Worm (Caenorhabditis elegans) whole organism, L1 larva: ENCODE measurements around the gene F45D3.4.

Experiments used
- ama-1 ChIP-seq: fragments of 150-350 bp; optimal IDR thresholded peaks from 2 replicates; lab custom pipeline; 2014
- ces-1 ChIP-seq: fragments of 150-350 bp; optimal IDR thresholded peaks from 2 replicates; lab custom pipeline; 2014; ENCODE audit warnings: missing biosample characterization, missing genetic modification reagents, missing genetic modification characterization
- egl-13 ChIP-seq: sonication (generic microtip); optimal IDR thresholded peaks from 2 replicates; lab custom pipeline; 2016; ENCODE audit warnings: missing genotype, missing genetic modification reagents, missing genetic modification characterization, missing compliant biosample characterization
- lin-13 ChIP-seq: fragments of 150-350 bp; optimal IDR thresholded peaks from 2 replicates; lab custom pipeline; 2014; ENCODE audit warnings: missing biosample characterization, missing genetic modification reagents, missing genetic modification characterization
- unc-30 ChIP-seq: sonication (generic microtip); optimal IDR thresholded peaks from 2 replicates; lab custom pipeline; 2017; ENCODE audit warnings: missing biosample characterization, missing genetic modification characterization
- unc-86 ChIP-seq: sonication (generic microtip); optimal IDR thresholded peaks from 2 replicates; lab custom pipeline; 2016; ENCODE audit warnings: missing genetic modification characterization, missing compliant biosample characterization
- unc-98 ChIP-seq: fragments of 200-800 bp; sonication (Bioruptor generic); IDR thresholded peaks from 2 replicates; pipeline ENCODE4 v1.3.6; 2022; ENCODE audit warnings: missing genetic modification characterization, missing compliant biosample characterization
- vab-15 ChIP-seq: sonication (generic microtip); optimal IDR thresholded peaks from 2 replicates; lab custom pipeline; 2017; ENCODE audit warnings: missing genotype, mild to moderate bottlenecking, missing genetic modification characterization, missing compliant biosample characterization
- ztf-11 ChIP-seq, 2 experiments: sonication (generic microtip); optimal IDR thresholded peaks; 2 replicates each; lab custom pipeline; 2016 to 2017; ENCODE audit warnings: missing genetic modification characterization in 2 of 2, missing biosample characterization in 1 of 2, missing compliant biosample characterization in 1 of 2
- ztf-4 ChIP-seq: fragments of 150-350 bp; optimal IDR thresholded peaks from 2 replicates; lab custom pipeline; 2014; ENCODE audit warnings: missing biosample characterization, missing genetic modification characterization

DNA sequence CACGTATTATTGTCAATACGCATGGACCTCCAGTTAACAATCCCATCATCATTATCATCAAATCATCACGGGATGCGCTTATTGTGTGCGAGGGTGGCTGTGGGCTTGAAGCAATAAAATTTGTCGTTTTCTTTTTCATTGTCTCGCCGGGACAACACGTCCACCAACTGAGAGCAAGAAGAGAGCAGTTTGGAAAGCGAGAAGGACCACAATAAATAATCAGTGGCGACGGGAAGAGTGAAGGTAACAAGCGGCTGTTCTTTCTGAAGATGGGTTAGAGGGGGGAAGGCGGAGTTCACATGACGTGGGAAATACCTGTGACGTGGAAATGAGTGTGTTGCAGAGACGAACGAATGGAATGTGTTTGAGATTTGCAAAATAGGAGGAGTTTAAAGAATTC is 34.2 kb downstream of the F45D3.4 start:
- TF ChIP-seq unc-86 (tag; lab: Kevin White, UChicago) (no peak), egl-13 (tag; lab: Kevin White, UChicago) (no peak), ztf-4 (tag; lab: Kevin White, UChicago) (peak; percentile 37), unc-98 (GFP tag; lab: Robert Waterston, UW) (no peak), ces-1 (GFP tag; lab: Kevin White, UChicago) (no peak), unc-30 (no peak), ztf-11 (tag; optimal IDR thresholded peaks at IDR 0.05; lab: Kevin White, UChicago) (no peak), lin-13 (GFP tag; lab: Kevin White, UChicago) (no peak), vab-15 (tag; lab: Kevin White, UChicago) (peak; percentile 50), ama-1 (lab: Kevin White, UChicago) (no peak)
